Worm (Caenorhabditis elegans) whole organism, L3 larva: ENCODE results near the gene ubh-2.

Experiments
- ceh-82 ChIP-seq: fragments of 150-350 bp; optimal IDR thresholded peaks from 2 replicates; lab custom pipeline; 2014; ENCODE audit warnings: missing biosample characterization, missing genetic modification characterization
- ztf-11 ChIP-seq: fragments of 150-350 bp; optimal IDR thresholded peaks from 2 replicates; lab custom pipeline; 2014; ENCODE audit warnings: missing biosample characterization, missing genetic modification characterization

DNA sequence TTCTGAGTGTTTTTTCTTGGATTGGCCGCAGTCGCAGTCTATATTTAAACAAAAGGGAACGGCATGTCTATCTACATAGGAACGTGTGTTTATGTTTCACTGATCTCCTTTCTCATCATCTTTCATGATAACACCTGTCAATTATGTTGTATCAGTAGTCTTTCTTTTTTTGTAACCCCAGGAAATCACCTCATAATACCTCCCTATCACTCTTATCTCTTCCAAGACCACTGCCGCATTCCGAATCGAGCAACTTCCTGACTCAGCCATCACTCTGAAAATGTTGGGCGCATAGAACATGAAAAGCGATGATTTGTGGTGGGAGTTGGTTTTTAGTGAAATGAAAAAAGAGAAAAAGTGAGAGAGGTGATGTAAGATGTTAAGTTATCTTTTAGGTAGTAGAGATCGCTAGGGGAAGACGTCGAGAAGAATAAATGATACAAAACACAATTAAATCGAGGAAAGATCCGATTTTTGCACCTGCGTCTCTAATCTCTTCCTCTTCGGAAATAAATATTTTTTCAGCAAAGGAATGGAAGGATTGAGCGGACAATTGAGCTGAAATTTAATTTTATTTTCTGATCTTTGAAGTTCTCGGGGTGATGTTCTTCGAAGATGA lies 13.4 kb upstream of the ubh-2 start:
- TF ChIP-seq ztf-11 (tag; lab: Kevin White, UChicago) (no peak), ceh-82 (tag; lab: Kevin White, UChicago) (no peak)
